Worm (Caenorhabditis elegans): ENCODE measurements around the gene F37A8.5.
A peak's percentile ranks its signal among the peaks of the same experiment; 100 is the strongest.

The F37A8.5 gene

DNA sequence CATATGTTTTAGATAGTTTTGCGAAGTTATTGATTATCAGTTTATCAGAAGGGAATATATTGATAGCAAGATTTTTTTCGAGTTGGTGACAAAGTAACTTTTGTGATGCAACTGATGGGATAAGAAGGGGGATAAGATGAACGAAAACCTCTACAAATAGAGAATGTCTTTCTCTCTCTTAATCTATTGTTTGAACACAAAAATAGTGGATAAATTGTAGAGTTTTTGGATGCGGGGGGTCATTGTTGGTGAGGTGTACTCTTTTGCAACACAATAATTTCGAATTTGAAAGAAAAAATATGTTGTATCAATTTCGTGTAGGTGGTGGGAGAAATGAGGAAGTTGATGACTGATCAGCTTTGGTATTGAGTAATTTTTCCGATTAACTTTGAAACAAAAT, 30.3 kb upstream of the F37A8.5 start, which contains the start of gene ZK1058.9:
TSS of gene ZK1058.9 (minus strand) at position 101 of the 400 bp plus-strand sequence.
- TF ChIP-seq elt-1 (tag; optimal IDR thresholded peaks at IDR 0.05) (no peak), lin-13 (GFP tag; optimal IDR thresholded peaks at IDR 0.05) (no peak), R02D3.7 (tag; optimal IDR thresholded peaks at IDR 0.05) (no peak), peb-1 (tag; optimal IDR thresholded peaks at IDR 0.05) (no peak), C34F6.9 (tag; optimal IDR thresholded peaks at IDR 0.05) (no peak), nhr-10 (tag; optimal IDR thresholded peaks at IDR 0.05) (no peak), unc-55 (GFP tag; optimal IDR thresholded peaks at IDR 0.05) (no peak), gmeb-1 (tag; optimal IDR thresholded peaks at IDR 0.05) (no peak), Y55F3AM.14 (GFP tag; optimal IDR thresholded peaks at IDR 0.05) (no peak), nhr-21 (tag; optimal IDR thresholded peaks at IDR 0.05) (no peak)

DNA sequence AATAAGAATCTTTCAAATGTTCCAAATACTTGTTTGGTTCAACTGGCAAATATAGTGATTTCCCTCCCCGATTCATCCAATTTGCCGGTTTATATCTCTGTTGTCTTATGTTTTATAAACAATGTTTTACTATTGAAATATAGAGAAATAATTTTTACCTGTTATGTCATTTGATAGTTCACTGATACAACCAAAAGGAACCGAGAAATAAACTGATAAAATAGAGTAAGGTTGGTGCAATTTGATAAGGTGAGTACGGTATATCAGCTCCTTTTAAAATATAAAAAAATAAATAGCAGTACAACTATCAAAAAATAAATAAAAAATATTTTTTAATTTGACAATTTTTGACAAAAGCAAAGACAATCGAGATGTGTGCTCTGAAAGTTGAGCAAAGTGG, 29.6 kb upstream of the F37A8.5 start:
- TF ChIP-seq fos-1 (tag; optimal IDR thresholded peaks at IDR 0.05) (peak; percentile 15), ztf-11 (tag; optimal IDR thresholded peaks at IDR 0.05) (no peak)

DNA sequence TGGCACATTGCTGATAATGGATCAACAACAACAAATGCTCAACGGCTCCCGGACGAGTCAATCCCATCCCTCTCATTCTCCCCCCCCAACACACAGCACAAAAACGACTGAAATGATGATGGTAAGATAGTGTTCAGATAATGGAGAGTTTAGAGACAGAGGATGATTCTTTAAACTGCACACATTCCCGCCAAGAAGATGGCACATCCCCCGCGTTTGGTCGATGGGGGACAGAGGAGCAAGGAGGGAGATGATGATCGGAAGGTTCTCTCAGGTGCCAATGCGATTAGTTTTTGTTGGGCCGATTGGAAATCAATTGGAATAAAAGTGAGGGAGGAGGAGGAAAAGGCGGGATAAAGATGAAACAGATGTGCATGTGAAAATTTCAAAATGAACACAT, 29.0 kb upstream of the F37A8.5 start:
- TF ChIP-seq Y55F3AM.14 (GFP tag; optimal IDR thresholded peaks at IDR 0.05) (no peak), elt-3 (tag; optimal IDR thresholded peaks at IDR 0.05) (no peak), R02D3.7 (tag; optimal IDR thresholded peaks at IDR 0.05) (no peak), nhr-25 (tag; optimal IDR thresholded peaks at IDR 0.05) (no peak), fos-1 (tag; optimal IDR thresholded peaks at IDR 0.05) (no peak), sma-3 (GFP tag; optimal IDR thresholded peaks at IDR 0.05) (no peak), unc-39 (tag; optimal IDR thresholded peaks at IDR 0.05) (no peak), nhr-10 (tag; optimal IDR thresholded peaks at IDR 0.05) (no peak), sem-4 (tag; optimal IDR thresholded peaks at IDR 0.05) (no peak), ztf-4 (tag; optimal IDR thresholded peaks at IDR 0.05) (peak; percentile 6), lin-11 (tag; optimal IDR thresholded peaks at IDR 0.05) (no peak), crh-2 (tag; optimal IDR thresholded peaks at IDR 0.05) (no peak), nhr-237 (tag; optimal IDR thresholded peaks at IDR 0.05) (no peak), nhr-12 (tag; optimal IDR thresholded peaks at IDR 0.05) (no peak), blmp-1 (tag; optimal IDR thresholded peaks at IDR 0.05; ENCODE audit: insufficient read depth) (no peak), alr-1 (tag; optimal IDR thresholded peaks at IDR 0.05) (no peak), nhr-129 (tag; optimal IDR thresholded peaks at IDR 0.05) (peak; percentile 59), skn-1 (tag; optimal IDR thresholded peaks at IDR 0.05) (no peak), nhr-11 (tag; optimal IDR thresholded peaks at IDR 0.05) (no peak), gmeb-1 (tag; optimal IDR thresholded peaks at IDR 0.05) (no peak), ztf-11 (tag; optimal IDR thresholded peaks at IDR 0.05) (no peak), F13H6.1 (tag; optimal IDR thresholded peaks at IDR 0.05) (peak; percentile 43), ztf-1 (GFP tag; conservative IDR thresholded peaks at IDR 0.05) (no peak), mab-5 (tag; optimal IDR thresholded peaks at IDR 0.05) (no peak), C34F6.9 (tag; optimal IDR thresholded peaks at IDR 0.05) (peak; percentile 40), dmd-4 (tag; optimal IDR thresholded peaks at IDR 0.05) (no peak), ceh-16 (tag; optimal IDR thresholded peaks at IDR 0.05) (no peak), snpc-4 (tag; optimal IDR thresholded peaks at IDR 0.05) (no peak), ZK546.5 (tag; optimal IDR thresholded peaks at IDR 0.05) (no peak), nhr-21 (tag; optimal IDR thresholded peaks at IDR 0.05) (no peak), sma-9 (GFP tag; optimal IDR thresholded peaks at IDR 0.05) (peak; percentile 46), sma-9 (tag; optimal IDR thresholded peaks at IDR 0.05) (no peak), zag-1 (tag; optimal IDR thresholded peaks at IDR 0.05) (no peak), mbf-1 (tag; optimal IDR thresholded peaks at IDR 0.05) (no peak), aly-2 (tag; optimal IDR thresholded peaks at IDR 0.05) (no peak), lsy-2 (tag; optimal IDR thresholded peaks at IDR 0.05) (no peak), peb-1 (tag; optimal IDR thresholded peaks at IDR 0.05) (no peak)

DNA sequence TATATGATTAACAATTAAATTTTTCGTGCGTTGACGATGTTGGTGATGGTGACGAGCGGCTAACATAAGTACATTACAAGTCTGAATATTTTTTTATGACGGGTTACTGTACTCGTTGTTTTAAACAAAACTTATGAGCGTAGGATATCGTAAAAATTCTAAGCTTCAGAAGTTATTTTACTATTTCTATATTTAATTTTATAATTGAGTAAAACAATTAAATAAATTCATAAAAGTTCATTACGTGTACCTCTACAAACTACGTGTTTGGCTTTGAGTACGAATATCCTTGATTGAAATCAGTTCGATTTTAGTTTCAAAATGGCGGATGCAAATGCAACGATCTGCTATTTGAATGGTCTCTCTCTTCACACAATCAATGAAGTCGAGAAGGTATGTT, 28.3 kb upstream of the F37A8.5 start, which contains the start of gene F37A8.1:
TSS of gene F37A8.1 (plus strand) at position 301 of the 400 bp plus-strand sequence.
- TF ChIP-seq nhr-21 (tag; optimal IDR thresholded peaks at IDR 0.05) (no peak), egl-27 (tag; optimal IDR thresholded peaks at IDR 0.05) (no peak), nhr-237 (tag; optimal IDR thresholded peaks at IDR 0.05) (no peak), lsy-2 (tag; optimal IDR thresholded peaks at IDR 0.05) (no peak), skn-1 (tag; optimal IDR thresholded peaks at IDR 0.05) (no peak), alr-1 (tag; optimal IDR thresholded peaks at IDR 0.05) (no peak), lin-11 (tag; optimal IDR thresholded peaks at IDR 0.05) (no peak), nhr-77 (tag; optimal IDR thresholded peaks at IDR 0.05) (no peak), ama-1 (optimal IDR thresholded peaks at IDR 0.05) (no peak), unc-39 (tag; optimal IDR thresholded peaks at IDR 0.05) (no peak), Y55F3AM.14 (GFP tag; optimal IDR thresholded peaks at IDR 0.05) (no peak), nhr-25 (tag; optimal IDR thresholded peaks at IDR 0.05) (no peak), ceh-82 (tag; optimal IDR thresholded peaks at IDR 0.05) (no peak), fos-1 (tag; optimal IDR thresholded peaks at IDR 0.05) (no peak)
